Fruit fly (Drosophila melanogaster) whole organism, pupa: ENCODE measurements around the gene CG13928.

Experiments used
- CG13204 ChIP-seq: fragments of 200-800 bp; sonication (Bioruptor generic); optimal IDR thresholded peaks from 2 replicates; lab custom pipeline; 2018; ENCODE audit warnings: missing biosample characterization, mild to moderate bottlenecking, missing genetic modification characterization, moderate library complexity
- CG14655 ChIP-seq: fragments of 200-800 bp; sonication (Bioruptor generic); optimal IDR thresholded peaks from 3 replicates; lab custom pipeline; 2017; ENCODE audit warnings: mild to moderate bottlenecking, missing biosample characterization, missing genetic modification reagents, missing genetic modification characterization
- CG15710 ChIP-seq: fragments of 200-800 bp; sonication (Bioruptor generic); optimal IDR thresholded peaks from 2 replicates; lab custom pipeline; 2018; ENCODE audit warnings: missing biosample characterization, mild to moderate bottlenecking, missing genetic modification characterization, moderate library complexity
- CG17806 ChIP-seq: fragments of 200-800 bp; sonication (Bioruptor generic); optimal IDR thresholded peaks from 2 replicates; lab custom pipeline; 2018; ENCODE audit warnings: missing biosample characterization, mild to moderate bottlenecking, missing genetic modification characterization, moderate library complexity
- CG32121 ChIP-seq: fragments of 200-800 bp; sonication (Bioruptor generic); IDR thresholded peaks from 2 replicates; pipeline ENCODE4 v1.3.6; 2022; ENCODE audit warnings: missing biosample characterization, missing genetic modification characterization
- CG4496 ChIP-seq: fragments of 200-800 bp; sonication (Bioruptor generic); IDR thresholded peaks from 3 replicates; pipeline ENCODE4 v1.3.6; 2022; ENCODE audit warnings: missing biosample characterization, missing genetic modification characterization
- CG8159 ChIP-seq: fragments of 200-800 bp; sonication (Bioruptor generic); optimal IDR thresholded peaks from 3 replicates; lab custom pipeline; 2018; ENCODE audit warnings: missing biosample characterization, mild to moderate bottlenecking, missing genetic modification characterization, moderate library complexity
- CG8301 ChIP-seq: fragments of 200-800 bp; sonication (Bioruptor generic); optimal IDR thresholded peaks from 2 replicates; lab custom pipeline; 2018; ENCODE audit warnings: missing biosample characterization, mild to moderate bottlenecking, missing genetic modification characterization
- EcR ChIP-seq: fragments of 200-800 bp; sonication (Bioruptor generic); optimal IDR thresholded peaks from 3 replicates; lab custom pipeline; 2019; ENCODE audit warnings: missing biosample characterization, missing genetic modification characterization, mild to moderate bottlenecking, moderate library complexity, missing genetic modification reagents
- Pif1A ChIP-seq: fragments of 200-800 bp; sonication (Bioruptor generic); optimal IDR thresholded peaks from 3 replicates; lab custom pipeline; 2016; ENCODE audit warnings: missing biosample characterization, missing genetic modification characterization
- Snoo ChIP-seq: fragments of 200-800 bp; sonication (Bioruptor generic); optimal IDR thresholded peaks from 3 replicates; lab custom pipeline; 2017; ENCODE audit warnings: missing biosample characterization, mild to moderate bottlenecking, missing genetic modification characterization, inconsistent platforms
- fd96Ca ChIP-seq: fragments of 200-800 bp; sonication (Bioruptor generic); IDR thresholded peaks from 3 replicates; pipeline ENCODE4 v1.3.6; 2022; ENCODE audit warnings: missing biosample characterization, missing genetic modification characterization
- gl ChIP-seq: fragments of 200-800 bp; sonication (Bioruptor generic); optimal IDR thresholded peaks from 2 replicates; lab custom pipeline; 2018; ENCODE audit warnings: missing biosample characterization, mild to moderate bottlenecking, missing genetic modification characterization

DNA sequence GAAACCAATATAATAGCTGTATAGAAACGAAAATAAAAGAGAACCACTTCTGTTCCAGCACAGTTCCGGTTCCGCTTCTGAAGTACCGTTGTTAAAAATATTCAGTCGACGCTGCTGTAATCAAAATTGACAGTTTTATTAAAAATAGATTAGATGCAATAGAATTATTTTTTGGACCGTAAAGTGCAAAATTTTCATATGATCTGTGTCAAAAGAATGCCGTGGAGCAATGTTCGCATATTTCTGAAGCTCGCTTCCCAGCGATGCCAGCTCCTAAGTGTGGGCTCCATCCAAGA, 25.4 kb downstream of the CG13928 start, which contains the start of the genes CG18170 and CG33791:
- no peak for TF ChIP-seq CG8159 (tag; lab: Kevin White, UChicago)
- TF ChIP-seq EcR (GFP tag; lab: Kevin White, UChicago): no peak
- TF ChIP-seq CG15710: no peak
- no peak for TF ChIP-seq Pif1A (GFP tag; lab: Kevin White, UChicago)
- TF ChIP-seq Snoo (tag; lab: Kevin White, UChicago): no peak
- no peak for TF ChIP-seq CG4496 (GFP tag; lab: Robert Waterston, UW)
- no peak for TF ChIP-seq CG14655 (GFP tag; lab: Kevin White, UChicago)
- TF ChIP-seq CG32121: no peak
- no peak for TF ChIP-seq fd96Ca (GFP tag; lab: Robert Waterston, UW)
- TF ChIP-seq gl (tag; lab: Kevin White, UChicago): no peak
- TF ChIP-seq CG13204 (GFP tag; lab: Kevin White, UChicago): no peak
- no peak for TF ChIP-seq CG8301 (tag; lab: Kevin White, UChicago)
- no peak for TF ChIP-seq CG17806
